Fruit fly (Drosophila melanogaster) whole organism, embryonic: ENCODE measurements around the gene CG10089.

Experiments
- ATbp ChIP-seq: fragments of 200-800 bp; sonication (Bioruptor generic); optimal IDR thresholded peaks from 2 replicates; lab custom pipeline; 2017; ENCODE audit warnings: missing biosample characterization, mild to moderate bottlenecking, missing genetic modification characterization, missing genetic modification reagents
- Ada2b ChIP-seq: fragments of 200-800 bp; sonication (Bioruptor generic); IDR thresholded peaks from 2 replicates; pipeline ENCODE4 v1.3.6; 2022; ENCODE audit warnings: missing biosample characterization, missing genetic modification characterization
- Antp ChIP-seq: fragments of 200-800 bp; sonication (Bioruptor generic); optimal IDR thresholded peaks from 3 replicates; lab custom pipeline; 2016; ENCODE audit warnings: missing biosample characterization, missing genetic modification characterization
- CG10565 ChIP-seq: fragments of 200-800 bp; sonication (Bioruptor generic); optimal IDR thresholded peaks from 3 replicates; lab custom pipeline; 2016; ENCODE audit warnings: missing biosample characterization, mild to moderate bottlenecking, missing genetic modification characterization
- CG10959 ChIP-seq: fragments of 200-800 bp; sonication (Bioruptor generic); IDR thresholded peaks from 2 replicates; pipeline ENCODE4 v1.3.6; 2022; ENCODE audit warnings: missing biosample characterization, missing genetic modification characterization
- CG10979 ChIP-seq: fragments of 200-800 bp; sonication (Bioruptor generic); optimal IDR thresholded peaks from 2 replicates; lab custom pipeline; 2018; ENCODE audit warnings: missing biosample characterization, mild to moderate bottlenecking, missing genetic modification characterization, moderate library complexity
- CG12659 ChIP-seq: fragments of 200-800 bp; sonication (Bioruptor generic); optimal IDR thresholded peaks from 3 replicates; lab custom pipeline; 2017; ENCODE audit warnings: mild to moderate bottlenecking, missing biosample characterization, missing genetic modification reagents, missing genetic modification characterization
- CG12942 ChIP-seq: fragments of 200-800 bp; sonication (Bioruptor generic); optimal IDR thresholded peaks from 3 replicates; lab custom pipeline; 2016; ENCODE audit warnings: missing biosample characterization, missing genetic modification characterization
- CG14965 ChIP-seq: fragments of 200-800 bp; sonication (Bioruptor generic); optimal IDR thresholded peaks from 2 replicates; lab custom pipeline; 2016; ENCODE audit warnings: missing biosample characterization, missing genetic modification characterization, borderline replicate concordance
- CG1529 ChIP-seq: fragments of 200-800 bp; sonication (Bioruptor generic); optimal IDR thresholded peaks from 3 replicates; lab custom pipeline; 2018; ENCODE audit warnings: missing biosample characterization, missing genetic modification characterization
- CG17359 ChIP-seq: fragments of 200-800 bp; sonication (Bioruptor generic); optimal IDR thresholded peaks from 3 replicates; lab custom pipeline; 2018; ENCODE audit warnings: missing biosample characterization, mild to moderate bottlenecking, missing genetic modification characterization, moderate library complexity
- CG3163 ChIP-seq: fragments of 200-800 bp; sonication (Bioruptor generic); optimal IDR thresholded peaks from 3 replicates; lab custom pipeline; 2016; ENCODE audit warnings: missing biosample characterization, missing genetic modification characterization
- CG8765 ChIP-seq: fragments of 200-800 bp; sonication (Bioruptor generic); IDR thresholded peaks from 2 replicates; pipeline ENCODE4 v1.3.6; 2022; ENCODE audit warnings: missing biosample characterization, missing genetic modification characterization
- CG9437 ChIP-seq: fragments of 200-800 bp; sonication (Bioruptor generic); optimal IDR thresholded peaks from 2 replicates; lab custom pipeline; 2018; ENCODE audit warnings: missing biosample characterization, mild to moderate bottlenecking, missing genetic modification characterization
- Chrac-16 ChIP-seq: fragments of 200-800 bp; sonication (Bioruptor generic); optimal IDR thresholded peaks from 3 replicates; lab custom pipeline; 2016; ENCODE audit warnings: missing biosample characterization, missing genetic modification characterization
- CrebB ChIP-seq: fragments of 200-800 bp; sonication (Bioruptor generic); optimal IDR thresholded peaks from 3 replicates; lab custom pipeline; 2018; ENCODE audit warnings: missing biosample characterization, mild to moderate bottlenecking, missing genetic modification characterization
- Dip2 ChIP-seq: fragments of 200-800 bp; sonication (Bioruptor generic); IDR thresholded peaks from 2 replicates; pipeline ENCODE4 v1.3.6; 2022; ENCODE audit warnings: missing biosample characterization, missing genetic modification characterization
- Dref ChIP-seq: fragments of 200-800 bp; sonication (Bioruptor generic); IDR thresholded peaks from 2 replicates; pipeline ENCODE4 v1.3.6; 2022; ENCODE audit warnings: missing biosample characterization, missing genetic modification characterization
- ERR ChIP-seq: fragments of 200-800 bp; sonication (Bioruptor generic); optimal IDR thresholded peaks from 2 replicates; lab custom pipeline; 2016; ENCODE audit warnings: missing biosample characterization, missing genetic modification characterization
- Gug ChIP-seq: fragments of 200-800 bp; sonication (Bioruptor generic); IDR thresholded peaks from 4 replicates; pipeline ENCODE4 v1.3.6; 2022; ENCODE audit warnings: missing biosample characterization, missing genetic modification characterization
- H2.0 ChIP-seq: fragments of 200-800 bp; sonication (Bioruptor generic); IDR thresholded peaks from 2 replicates; pipeline ENCODE4 v1.3.6; 2022; ENCODE audit warnings: missing biosample characterization, missing genetic modification characterization
- Hmr ChIP-seq: fragments of 200-800 bp; sonication (Bioruptor generic); optimal IDR thresholded peaks from 3 replicates; lab custom pipeline; 2017; ENCODE audit warnings: mild to moderate bottlenecking, missing biosample characterization, missing genetic modification reagents, missing genetic modification characterization
- Hr3 ChIP-seq: fragments of 200-800 bp; sonication (Bioruptor generic); optimal IDR thresholded peaks from 3 replicates; lab custom pipeline; 2016; ENCODE audit warnings: missing biosample characterization, missing genetic modification characterization
- Kr ChIP-seq: fragments of 200-800 bp; sonication (Bioruptor generic); optimal IDR thresholded peaks from 2 replicates; lab custom pipeline; 2017; ENCODE audit warnings: missing biosample characterization, mild to moderate bottlenecking, missing genetic modification characterization
- NC2α ChIP-seq: fragments of 200-800 bp; sonication (Bioruptor generic); optimal IDR thresholded peaks from 2 replicates; lab custom pipeline; 2016; ENCODE audit warnings: missing biosample characterization, missing genetic modification characterization
- Nf-YA ChIP-seq: fragments of 200-800 bp; sonication (Bioruptor generic); IDR thresholded peaks from 2 replicates; pipeline ENCODE4 v1.3.6; 2022; ENCODE audit warnings: missing biosample characterization, missing genetic modification characterization
- Taf1 ChIP-seq: fragments of 200-800 bp; sonication (Bioruptor generic); IDR thresholded peaks from 2 replicates; pipeline ENCODE4 v1.3.6; 2022; ENCODE audit warnings: missing biosample characterization, missing genetic modification characterization
- Tbp ChIP-seq: fragments of >200 bp; optimal IDR thresholded peaks from 2 replicates; lab custom pipeline; 2018; ENCODE audit warnings: missing biosample characterization, missing genetic modification characterization
- Usf ChIP-seq: fragments of 200-800 bp; sonication (Bioruptor generic); optimal IDR thresholded peaks from 2 replicates; lab custom pipeline; 2017; ENCODE audit warnings: missing genotype, missing biosample characterization, missing genetic modification characterization
- ara ChIP-seq: fragments of 200-800 bp; sonication (Bioruptor generic); IDR thresholded peaks from 2 replicates; pipeline ENCODE4 v1.3.6; 2022; ENCODE audit warnings: missing biosample characterization, missing genetic modification characterization
- bcd ChIP-seq: fragments of 200-800 bp; sonication (Bioruptor generic); optimal IDR thresholded peaks from 2 replicates; lab custom pipeline; 2017; ENCODE audit warnings: missing biosample characterization, mild to moderate bottlenecking, missing genetic modification characterization
- cato ChIP-seq: fragments of 200-800 bp; sonication (Bioruptor generic); optimal IDR thresholded peaks from 2 replicates; lab custom pipeline; 2016; ENCODE audit warnings: missing biosample characterization, missing genetic modification characterization, borderline replicate concordance
- crc ChIP-seq: fragments of 200-800 bp; sonication (Bioruptor generic); optimal IDR thresholded peaks from 2 replicates; lab custom pipeline; 2016; ENCODE audit warnings: missing biosample characterization, missing genetic modification characterization
- dan ChIP-seq: fragments of 200-800 bp; sonication (Bioruptor generic); IDR thresholded peaks from 2 replicates; pipeline ENCODE4 v1.3.6; 2022; ENCODE audit warnings: missing biosample characterization, missing genetic modification characterization
- emc ChIP-seq: fragments of 200-800 bp; sonication (Bioruptor generic); optimal IDR thresholded peaks from 2 replicates; lab custom pipeline; 2016; ENCODE audit warnings: missing biosample characterization, missing genetic modification characterization
- ems ChIP-seq: fragments of 200-800 bp; sonication (Bioruptor generic); optimal IDR thresholded peaks from 3 replicates; lab custom pipeline; 2016; ENCODE audit warnings: missing biosample characterization, missing genetic modification characterization
- eve ChIP-seq, 2 experiments: fragments of >200 bp; optimal IDR thresholded peaks; 2 replicates each; lab custom pipeline; 2017; ENCODE audit warnings: missing biosample characterization in 2 of 2, missing genetic modification characterization in 2 of 2
- fu2 ChIP-seq: fragments of 200-800 bp; sonication (Bioruptor generic); optimal IDR thresholded peaks from 2 replicates; lab custom pipeline; 2016; ENCODE audit warnings: missing biosample characterization, missing genetic modification characterization
- hkb ChIP-seq, 2 experiments: fragments of 200-800 bp in 1 of 2; fragments of >200 bp in 1 of 2; sonication (Bioruptor generic) in 1 of 2; IDR thresholded peaks in 1 of 2; optimal IDR thresholded peaks in 1 of 2; 2 replicates each; pipeline versions ENCODE4 v1.3.6 to Lab custom; 2017 to 2022; ENCODE audit warnings: missing biosample characterization in 1 of 2, missing genetic modification characterization in 1 of 2
- kni ChIP-seq: fragments of 200-800 bp; sonication (Bioruptor generic); optimal IDR thresholded peaks from 3 replicates; lab custom pipeline; 2017; ENCODE audit warnings: mild to moderate bottlenecking, missing biosample characterization, missing genetic modification reagents, missing genetic modification characterization
- odd ChIP-seq: fragments of 200-800 bp; sonication (Bioruptor generic); optimal IDR thresholded peaks from 2 replicates; lab custom pipeline; 2017; ENCODE audit warnings: missing biosample characterization, mild to moderate bottlenecking, missing genetic modification characterization
- pnt ChIP-seq: fragments of 200-800 bp; sonication (Bioruptor generic); optimal IDR thresholded peaks from 3 replicates; lab custom pipeline; 2016; ENCODE audit warnings: missing biosample characterization, missing genetic modification characterization
- run ChIP-seq: fragments of 200-800 bp; sonication (Bioruptor generic); optimal IDR thresholded peaks from 3 replicates; lab custom pipeline; 2018; ENCODE audit warnings: missing biosample characterization, mild to moderate bottlenecking, missing genetic modification characterization
- sd ChIP-seq: fragments of 200-800 bp; sonication (Bioruptor generic); optimal IDR thresholded peaks from 3 replicates; lab custom pipeline; 2018; ENCODE audit warnings: missing biosample characterization, mild to moderate bottlenecking, missing genetic modification characterization, moderate library complexity
- sens-2 ChIP-seq: fragments of 200-800 bp; sonication (Bioruptor generic); IDR thresholded peaks from 2 replicates; pipeline ENCODE4 v1.3.6; 2022; ENCODE audit warnings: missing biosample characterization, missing genetic modification characterization
- sim ChIP-seq: fragments of 200-800 bp; sonication (Bioruptor generic); IDR thresholded peaks from 2 replicates; pipeline ENCODE4 v1.3.6; 2022; ENCODE audit warnings: missing biosample characterization, missing genetic modification characterization
- slp2 ChIP-seq: fragments of 200-800 bp; sonication (Bioruptor generic); optimal IDR thresholded peaks from 2 replicates; lab custom pipeline; 2016; ENCODE audit warnings: missing biosample characterization, missing genetic modification characterization
- stwl ChIP-seq: fragments of 200-800 bp; sonication (Bioruptor generic); optimal IDR thresholded peaks from 3 replicates; lab custom pipeline; 2018; ENCODE audit warnings: missing biosample characterization, mild to moderate bottlenecking, missing genetic modification characterization, moderate library complexity
- trem ChIP-seq: fragments of 200-800 bp; optimal IDR thresholded peaks from 3 replicates; lab custom pipeline; 2019; ENCODE audit warnings: missing biosample characterization, mild to moderate bottlenecking, missing genetic modification characterization, moderate library complexity

The CG10089 gene

dm6 chr3L:13451562-13451961 lies 23.0 kb downstream of the CG10089 start (continued):
- TF ChIP-seq CG1529 (GFP tag; lab: Kevin White, UChicago), result no peak

- TF ChIP-seq stwl (tag; lab: Kevin White, UChicago), result peak; percentile 33
- no peak for TF ChIP-seq Usf (GFP tag; lab: Kevin White, UChicago)
- no peak for TF ChIP-seq CrebB
- TF ChIP-seq hkb (optimal IDR thresholded peaks at IDR 0.05; lab: Kevin White, UChicago), result no peak
- TF ChIP-seq hkb (GFP tag; IDR thresholded peaks at IDR 0.05; lab: Robert Waterston, UW), result peak; percentile 78
- no peak for TF ChIP-seq odd
- no peak for TF ChIP-seq trem (tag; lab: Kevin White, UChicago)
- no peak for TF ChIP-seq sd (tag; lab: Kevin White, UChicago)
- no peak for TF ChIP-seq kni (GFP tag; lab: Kevin White, UChicago)
- TF ChIP-seq Gug (GFP tag; lab: Robert Waterston, UW), result peak; percentile 77
- no peak for TF ChIP-seq eve (GFP tag; optimal IDR thresholded peaks at IDR 0.05; lab: Kevin White, UChicago)
- peak; percentile 53; the same call in 1 of the 2 replicates for TF ChIP-seq Nf-YA (GFP tag; lab: Robert Waterston, UW)
- peak; percentile 79 for TF ChIP-seq sens-2 (GFP tag; lab: Robert Waterston, UW)
- TF ChIP-seq CG14965 (GFP tag; lab: Kevin White, UChicago), result no peak
- no peak for TF ChIP-seq Dip2 (GFP tag; lab: Robert Waterston, UW)
- TF ChIP-seq CG12659 (GFP tag; lab: Kevin White, UChicago), result peak; percentile 18
- peak; percentile 31 for TF ChIP-seq CG10979 (tag; lab: Kevin White, UChicago)
- no peak for TF ChIP-seq cato
- peak; percentile 84 for TF ChIP-seq Ada2b (GFP tag; lab: Robert Waterston, UW)
- TF ChIP-seq Hmr (GFP tag; lab: Kevin White, UChicago), result peak; percentile 6
- TF ChIP-seq sim (GFP tag; lab: Robert Waterston, UW), result no peak
- peak; percentile 55 for TF ChIP-seq ATbp (GFP tag; lab: Kevin White, UChicago)
- no peak; the same call in 1 of the 2 replicates for TF ChIP-seq CG10959
- TF ChIP-seq pnt (GFP tag; lab: Kevin White, UChicago), result no peak
- peak; percentile 6 for TF ChIP-seq CG9437 (GFP tag; lab: Kevin White, UChicago)
- peak; percentile 54; the same call in 1 of the 2 replicates for TF ChIP-seq Taf1
- TF ChIP-seq emc (GFP tag; lab: Kevin White, UChicago), result no peak
- peak; percentile 42; the same call in 1 of the 2 replicates for TF ChIP-seq ara (GFP tag; lab: Robert Waterston, UW)
- TF ChIP-seq NC2α, result no peak
- no peak for TF ChIP-seq fu2 (GFP tag; lab: Kevin White, UChicago)
- no peak for TF ChIP-seq crc (GFP tag; lab: Kevin White, UChicago)
- no peak; the same call in 1 of the 2 replicates for TF ChIP-seq Dref
- TF ChIP-seq slp2 (GFP tag; lab: Kevin White, UChicago), result no peak
- TF ChIP-seq CG12942 (GFP tag; lab: Kevin White, UChicago), result no peak
- no peak for TF ChIP-seq run (tag; lab: Kevin White, UChicago)
- no peak for TF ChIP-seq CG3163 (GFP tag; lab: Kevin White, UChicago)
- peak; percentile 7 for TF ChIP-seq ems (GFP tag; lab: Kevin White, UChicago)
- TF ChIP-seq CG8765, result peak; percentile 33; the same call in 1 of the 2 replicates
- TF ChIP-seq Tbp (GFP tag; lab: Kevin White, UChicago), result no peak
- no peak for TF ChIP-seq dan (GFP tag; lab: Robert Waterston, UW)
- TF ChIP-seq Chrac-16, result no peak
- TF ChIP-seq CG17359, result peak; percentile 56
- TF ChIP-seq Kr (GFP tag; lab: Kevin White, UChicago), result no peak
- no peak for TF ChIP-seq Antp (GFP tag; lab: Kevin White, UChicago)
- peak; percentile 63 for TF ChIP-seq H2.0 (GFP tag; lab: Robert Waterston, UW)
- peak; percentile 71 for TF ChIP-seq bcd (GFP tag; lab: Kevin White, UChicago)
- TF ChIP-seq CG10565 (GFP tag; lab: Kevin White, UChicago), result no peak
- no peak for TF ChIP-seq ERR (GFP tag; lab: Kevin White, UChicago)
- TF ChIP-seq Hr3 (GFP tag; lab: Kevin White, UChicago), result no peak
Measured at dm6 chr3L:13450177-13450793, 24.3 kb downstream of the CG10089 start, which contains the start of the genes JMJD7 and CG10738. Gene JMJD7 (minus strand): TSS chr3L:13450283. Gene CG10738 (plus strand): TSS chr3L:13450770.
